Worm (Caenorhabditis elegans) whole organism, L1 larva: ENCODE data around the gene Y116A8C.40.
A peak's percentile ranks its signal among the peaks of the same experiment; 100 is the strongest.

ENCODE experiments used
- C16A3.4 ChIP-seq: fragments of 150-350 bp; optimal IDR thresholded peaks from 2 replicates; lab custom pipeline; 2014; ENCODE audit warnings: missing biosample characterization, missing genetic modification characterization
- C34B4.2 ChIP-seq: sonication (generic microtip); optimal IDR thresholded peaks from 2 replicates; lab custom pipeline; 2017; ENCODE audit warnings: mild to moderate bottlenecking, missing genetic modification characterization, missing compliant biosample characterization
- Y116A8C.19 ChIP-seq: sonication (generic microtip); optimal IDR thresholded peaks from 2 replicates; lab custom pipeline; 2016; ENCODE audit warnings: missing compliant biosample characterization, missing genetic modification characterization, borderline replicate concordance
- alr-1 ChIP-seq: fragments of 200-800 bp; sonication (Bioruptor generic); optimal IDR thresholded peaks from 2 replicates; lab custom pipeline; 2018; ENCODE audit warnings: borderline replicate concordance, mild to moderate bottlenecking, missing genetic modification characterization, missing compliant biosample characterization
- aly-2 ChIP-seq: fragments of 150-350 bp; optimal IDR thresholded peaks from 2 replicates; lab custom pipeline; 2014; ENCODE audit warnings: missing biosample characterization, missing genetic modification characterization
- blmp-1 ChIP-seq: fragments of 150-350 bp; optimal IDR thresholded peaks from 2 replicates; lab custom pipeline; 2014; ENCODE audit warnings: missing biosample characterization, missing genetic modification characterization
- ceh-8 ChIP-seq: fragments of 200-800 bp; sonication (Bioruptor generic); optimal IDR thresholded peaks from 2 replicates; lab custom pipeline; 2018; ENCODE audit warnings: mild to moderate bottlenecking, missing genetic modification characterization, moderate library complexity, missing compliant biosample characterization
- ceh-82 ChIP-seq, 3 experiments: fragments of 150-350 bp in 1 of 3; sonication (generic microtip) in 2 of 3; optimal IDR thresholded peaks; 2 replicates each; lab custom pipeline; 2014 to 2017; ENCODE audit warnings: missing biosample characterization in 3 of 3, missing genetic modification characterization in 3 of 3
- ceh-90 ChIP-seq: sonication (generic microtip); optimal IDR thresholded peaks from 2 replicates; lab custom pipeline; 2016; ENCODE audit warnings: missing genetic modification characterization, missing compliant biosample characterization
- dpl-1 ChIP-seq, 3 experiments: fragments of 150-350 bp in 2 of 3; sonication (generic microtip) in 1 of 3; optimal IDR thresholded peaks; 2 replicates each; lab custom pipeline; 2014 to 2017; ENCODE audit warnings: missing biosample characterization in 3 of 3, missing genetic modification characterization in 3 of 3, missing genetic modification reagents in 3 of 3
- efl-1 ChIP-seq, 4 experiments: fragments of 150-350 bp; optimal IDR thresholded peaks in 3 of 4; peaks in 1 of 4; 1 replicate in 1 of 4; 2 replicates in 3 of 4; lab custom pipeline; 2014; ENCODE audit warnings: missing biosample characterization in 2 of 4, missing genetic modification characterization in 2 of 4, missing genetic modification reagents in 2 of 4
- elt-2 ChIP-seq: sonication (generic microtip); optimal IDR thresholded peaks from 2 replicates; lab custom pipeline; 2016; ENCODE audit warnings: missing genetic modification characterization, mild to moderate bottlenecking, inconsistent platforms, missing compliant biosample characterization, missing genetic modification reagents
- grh-1 ChIP-seq: fragments of 200-800 bp; sonication (Bioruptor generic); IDR thresholded peaks from 2 replicates; pipeline ENCODE4 v1.3.6; 2022; ENCODE audit warnings: missing genetic modification reagents, missing genetic modification characterization, missing compliant biosample characterization
- isw-1 ChIP-seq: fragments of 200-800 bp; sonication (Bioruptor generic); IDR thresholded peaks from 2 replicates; pipeline ENCODE4 v1.3.6; 2022; ENCODE audit warnings: missing genetic modification characterization, missing compliant biosample characterization
- jun-1 ChIP-seq: fragments of 150-350 bp; optimal IDR thresholded peaks from 2 replicates; lab custom pipeline; 2014; ENCODE audit warnings: missing biosample characterization, missing genetic modification reagents, missing genetic modification characterization
- lin-13 ChIP-seq: fragments of 150-350 bp; optimal IDR thresholded peaks from 2 replicates; lab custom pipeline; 2014; ENCODE audit warnings: missing biosample characterization, missing genetic modification reagents, missing genetic modification characterization
- lin-14 ChIP-seq: fragments of 200-800 bp; sonication (Bioruptor generic); optimal IDR thresholded peaks from 2 replicates; lab custom pipeline; 2018; ENCODE audit warnings: mild to moderate bottlenecking, missing genetic modification characterization, moderate library complexity, missing compliant biosample characterization
- lin-35 ChIP-seq, 2 experiments: fragments of 150-350 bp; optimal IDR thresholded peaks; 2 replicates each; lab custom pipeline; 2014; ENCODE audit warnings: missing biosample characterization in 2 of 2, missing genetic modification characterization in 2 of 2, missing genetic modification reagents in 2 of 2
- lin-39 ChIP-seq: fragments of 150-350 bp; optimal IDR thresholded peaks from 2 replicates; lab custom pipeline; 2014; ENCODE audit warnings: missing biosample characterization, missing genetic modification reagents, missing genetic modification characterization
- lir-3 ChIP-seq: sonication (generic microtip); optimal IDR thresholded peaks from 2 replicates; lab custom pipeline; 2016; ENCODE audit warnings: mild to moderate bottlenecking, missing genetic modification characterization, moderate library complexity, missing compliant biosample characterization; ENCODE audit not compliant: poor library complexity
- mdl-1 ChIP-seq, 2 experiments: fragments of 150-350 bp; optimal IDR thresholded peaks; 2 replicates each; lab custom pipeline; 2014 to 2017; ENCODE audit warnings: missing biosample characterization in 2 of 2, missing genetic modification characterization in 2 of 2, inconsistent platforms in 1 of 2
- mep-1 ChIP-seq: fragments of 150-350 bp; optimal IDR thresholded peaks from 2 replicates; lab custom pipeline; 2014; ENCODE audit warnings: missing biosample characterization, missing genetic modification characterization
- nhr-237 ChIP-seq: fragments of 150-350 bp; optimal IDR thresholded peaks from 2 replicates; lab custom pipeline; 2014; ENCODE audit warnings: missing biosample characterization, missing genetic modification characterization
- nhr-28 ChIP-seq: fragments of 150-350 bp; optimal IDR thresholded peaks from 2 replicates; lab custom pipeline; 2014; ENCODE audit warnings: missing biosample characterization, missing genetic modification characterization
- nhr-71 ChIP-seq: sonication (generic microtip); optimal IDR thresholded peaks from 2 replicates; lab custom pipeline; 2016; ENCODE audit warnings: mild to moderate bottlenecking, missing genetic modification characterization, moderate library complexity, missing compliant biosample characterization
- nhr-84 ChIP-seq: sonication (generic microtip); optimal IDR thresholded peaks from 2 replicates; lab custom pipeline; 2017; ENCODE audit warnings: missing biosample characterization, missing genetic modification characterization
- pqm-1 ChIP-seq: sonication (generic microtip); optimal IDR thresholded peaks from 3 replicates; lab custom pipeline; 2017; ENCODE audit warnings: missing biosample characterization, missing genetic modification characterization
- skn-1 ChIP-seq: fragments of 150-350 bp; optimal IDR thresholded peaks from 2 replicates; lab custom pipeline; 2014; ENCODE audit warnings: missing biosample characterization, missing genetic modification characterization
- snpc-4 ChIP-seq: fragments of 150-350 bp; optimal IDR thresholded peaks from 2 replicates; lab custom pipeline; 2014; ENCODE audit warnings: missing biosample characterization, missing genetic modification characterization
- snu-23 ChIP-seq: sonication (generic microtip); optimal IDR thresholded peaks from 2 replicates; lab custom pipeline; 2016; ENCODE audit warnings: missing genetic modification characterization, missing compliant biosample characterization
- sptf-1 ChIP-seq: fragments of 150-350 bp; optimal IDR thresholded peaks from 2 replicates; lab custom pipeline; 2014; ENCODE audit warnings: missing biosample characterization, missing genetic modification characterization
- sup-37 ChIP-seq: fragments of 200-800 bp; sonication (Bioruptor generic); optimal IDR thresholded peaks from 2 replicates; lab custom pipeline; 2018; ENCODE audit warnings: mild to moderate bottlenecking, missing genetic modification characterization, missing compliant biosample characterization
- swsn-7 ChIP-seq: sonication (generic microtip); optimal IDR thresholded peaks from 2 replicates; lab custom pipeline; 2016; ENCODE audit warnings: missing genetic modification characterization, missing compliant biosample characterization
- unc-62 ChIP-seq: fragments of 150-350 bp; optimal IDR thresholded peaks from 2 replicates; lab custom pipeline; 2014; ENCODE audit warnings: missing biosample characterization, missing genetic modification reagents, missing genetic modification characterization
- unc-98 ChIP-seq: fragments of 200-800 bp; sonication (Bioruptor generic); IDR thresholded peaks from 2 replicates; pipeline ENCODE4 v1.3.6; 2022; ENCODE audit warnings: missing genetic modification characterization, missing compliant biosample characterization
- vab-15 ChIP-seq: sonication (generic microtip); optimal IDR thresholded peaks from 2 replicates; lab custom pipeline; 2017; ENCODE audit warnings: missing genotype, mild to moderate bottlenecking, missing genetic modification characterization, missing compliant biosample characterization
- xbp-1 ChIP-seq: sonication (generic microtip); optimal IDR thresholded peaks from 2 replicates; lab custom pipeline; 2016; ENCODE audit warnings: missing genetic modification characterization, missing compliant biosample characterization
- zag-1 ChIP-seq: fragments of 150-350 bp; optimal IDR thresholded peaks from 2 replicates; lab custom pipeline; 2014; ENCODE audit warnings: missing biosample characterization, missing genetic modification characterization

The Y116A8C.40 gene

DNA sequence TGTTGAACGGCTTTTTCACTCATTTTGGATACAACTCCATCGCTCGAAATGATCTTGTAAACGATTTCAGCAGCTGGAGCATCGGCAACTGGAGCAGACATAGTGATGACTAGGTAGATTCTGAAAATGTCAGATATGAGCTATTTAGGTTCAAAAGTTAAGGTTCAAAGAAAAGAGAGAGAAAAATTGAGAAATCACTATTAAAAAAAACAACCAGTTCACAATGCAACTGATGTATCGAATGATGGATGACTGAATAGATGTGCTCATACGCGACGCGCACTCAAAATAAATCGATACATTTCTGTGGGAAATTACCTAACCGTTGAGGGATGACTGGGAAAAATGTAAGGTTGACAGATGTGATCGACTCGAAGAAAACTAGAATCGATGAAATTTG lies 11.7 kb upstream of the Y116A8C.40 start, which contains the start of gene skr-13:
Gene skr-13, minus strand, starts transcription at position 101 of the 400 bp plus-strand sequence.
- no peak for TF ChIP-seq nhr-84 (tag; lab: Kevin White, UChicago)
- TF ChIP-seq unc-62 (GFP tag; lab: Kevin White, UChicago), result no peak
- no peak for TF ChIP-seq blmp-1
- TF ChIP-seq, all 84 proteins: peak for 0

DNA sequence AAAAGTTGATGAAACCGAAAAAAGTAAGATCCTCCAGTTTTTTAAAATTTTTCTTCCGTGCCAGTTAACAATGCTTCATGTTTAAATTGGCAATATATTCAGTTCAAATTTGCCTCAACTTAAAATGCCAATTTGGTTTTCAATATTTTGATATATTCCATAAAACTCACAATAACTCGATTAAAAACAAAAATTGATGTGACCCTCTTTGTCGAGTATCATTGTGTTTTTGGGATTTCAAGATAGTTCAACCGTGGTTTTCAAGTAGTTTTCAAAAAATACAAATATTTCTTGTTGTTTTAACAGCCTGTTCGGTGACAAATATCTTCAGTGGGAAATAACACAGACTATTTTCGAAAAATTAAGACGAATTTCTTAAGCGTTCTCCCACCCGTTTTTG lies 2.2 kb upstream of the Y116A8C.40 start:
- TF ChIP-seq lin-14 (GFP tag; lab: Kevin White, UChicago) (no peak), xbp-1 (tag; lab: Kevin White, UChicago) (no peak), ceh-82 (tag; optimal IDR thresholded peaks at IDR 0.05; lab: Kevin White, UChicago) (no peak), jun-1 (tag; lab: Kevin White, UChicago) (no peak), nhr-71 (tag; lab: Kevin White, UChicago) (no peak), unc-62 (GFP tag; lab: Kevin White, UChicago) (no peak), blmp-1 (no peak), snpc-4 (tag; lab: Kevin White, UChicago) (no peak), Y116A8C.19 (tag; lab: Kevin White, UChicago) (no peak), zag-1 (tag; lab: Kevin White, UChicago) (no peak), lin-39 (tag; lab: Kevin White, UChicago) (no peak), efl-1 (optimal IDR thresholded peaks at IDR 0.05; lab: Kevin White, UChicago) (no peak), efl-1 (GFP tag; optimal IDR thresholded peaks at IDR 0.05 in 1 of 2; lab: Kevin White, UChicago) (no peak)

DNA sequence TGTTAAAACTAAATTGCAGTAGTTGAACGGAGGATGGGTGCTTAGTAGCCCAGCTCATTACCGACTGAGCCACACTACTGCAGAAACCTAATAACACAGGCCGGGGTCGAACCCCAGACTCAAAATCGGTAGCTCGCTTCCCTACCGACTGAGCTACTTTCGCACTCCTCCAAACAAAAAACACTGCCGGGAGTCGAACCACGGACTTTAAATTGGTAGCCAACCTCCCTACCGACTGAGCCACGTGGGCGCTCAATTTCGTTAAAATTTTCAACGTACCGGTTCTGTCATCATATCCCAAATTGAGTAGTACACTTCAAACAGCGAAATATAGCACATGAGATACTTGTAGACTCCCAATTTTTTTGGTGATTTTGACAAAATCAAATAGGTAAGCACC lies 353 bp downstream of the Y116A8C.40 start:
- TF ChIP-seq nhr-84 (tag; lab: Kevin White, UChicago) (no peak), snu-23 (GFP tag; lab: Kevin White, UChicago) (no peak), xbp-1 (tag; lab: Kevin White, UChicago) (no peak), ceh-82 (tag; optimal IDR thresholded peaks at IDR 0.05; lab: Kevin White, UChicago) (no peak), swsn-7 (no peak), vab-15 (no peak), isw-1 (GFP tag; lab: Robert Waterston, UW) (no peak), unc-98 (GFP tag; lab: Robert Waterston, UW) (no peak), nhr-28 (no peak), efl-1 (optimal IDR thresholded peaks at IDR 0.05; lab: Kevin White, UChicago) (no peak), efl-1 (GFP tag; optimal IDR thresholded peaks at IDR 0.05 in 1 of 2; lab: Kevin White, UChicago) (no peak)

DNA sequence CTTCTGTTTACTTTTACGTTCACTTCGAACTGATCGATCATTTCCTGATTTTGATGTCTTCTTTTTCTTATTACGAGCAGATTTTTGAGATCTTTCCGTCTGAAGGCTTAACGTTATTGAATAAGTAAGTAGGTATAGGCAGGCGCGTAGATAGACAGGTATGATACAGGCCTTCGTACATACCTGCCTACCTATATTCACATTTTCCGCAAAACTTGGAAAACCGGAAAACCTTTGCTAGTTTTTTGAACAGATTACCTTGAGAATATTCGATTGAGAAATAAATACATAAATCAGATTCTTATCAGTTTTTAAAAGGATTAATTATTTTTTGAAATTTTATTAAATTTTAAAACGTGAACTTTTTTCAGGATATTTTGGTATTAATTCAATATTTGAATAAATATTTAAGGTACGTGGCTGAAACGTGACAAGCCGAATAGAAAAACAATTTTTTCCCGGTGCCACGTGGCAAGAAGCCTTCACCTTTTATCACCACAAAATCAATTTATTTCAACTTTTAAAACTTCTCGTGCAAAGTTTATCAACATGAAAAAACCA lies 19.7 kb downstream of the Y116A8C.40 start, which contains the start of the genes Y116A8C.37 and Y116A8C.38:
Gene Y116A8C.37, minus strand, starts transcription at position 101 of the 561 bp plus-strand sequence.
Gene Y116A8C.38, plus strand, starts transcription at position 511 of the 561 bp plus-strand sequence.
- TF ChIP-seq lin-13 (GFP tag; lab: Kevin White, UChicago), result no peak
- no peak for TF ChIP-seq aly-2 (tag; lab: Kevin White, UChicago)
- no peak for TF ChIP-seq C16A3.4
- TF ChIP-seq pqm-1 (tag; lab: Kevin White, UChicago), result no peak
- no peak for TF ChIP-seq elt-2 (tag; lab: Kevin White, UChicago)
- no peak for TF ChIP-seq alr-1 (tag; lab: Kevin White, UChicago)
- TF ChIP-seq sup-37, result no peak

DNA sequence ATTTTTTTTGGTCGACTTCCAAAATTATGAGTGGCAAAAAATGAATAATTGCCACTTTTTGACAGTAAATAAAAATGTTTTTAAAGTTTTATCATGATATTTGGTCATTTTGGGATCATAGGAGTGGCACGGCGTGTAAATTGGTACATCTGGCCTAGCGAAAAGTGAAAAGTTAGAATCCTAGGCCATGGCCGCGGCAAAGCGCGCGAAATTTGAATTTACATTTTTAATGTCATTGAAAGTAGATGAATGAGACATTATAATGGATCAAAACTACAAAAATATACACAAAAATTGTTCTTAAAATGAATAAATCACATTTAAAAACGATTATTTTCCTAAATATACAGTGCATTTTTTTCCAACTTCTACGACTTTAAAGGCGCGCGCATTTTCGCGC lies 24.3 kb downstream of the Y116A8C.40 start:
- TF ChIP-seq efl-1 (optimal IDR thresholded peaks at IDR 0.05; lab: Kevin White, UChicago) (peak; percentile 16 to 50), efl-1 (GFP tag; optimal IDR thresholded peaks at IDR 0.05 in 1 of 2; lab: Kevin White, UChicago) (peak; percentile 60 to 93), zag-1 (tag; lab: Kevin White, UChicago) (no peak), mdl-1 (tag; optimal IDR thresholded peaks at IDR 0.05; lab: Kevin White, UChicago) (no peak), lir-3 (no peak), grh-1 (no peak), nhr-237 (tag; lab: Kevin White, UChicago) (no peak), vab-15 (no peak), elt-2 (tag; lab: Kevin White, UChicago) (no peak), C34B4.2 (no peak), dpl-1 (GFP tag; optimal IDR thresholded peaks at IDR 0.05; lab: Kevin White, UChicago) (peak in 2 of 3 experiments; percentile 39 to 57), lin-35 (GFP tag; optimal IDR thresholded peaks at IDR 0.05; lab: Kevin White, UChicago) (peak in 1 of 2 experiments; percentile 26), ceh-90 (peak; percentile 28), ceh-8 (GFP tag; lab: Kevin White, UChicago) (no peak), C16A3.4 (no peak), skn-1 (tag; lab: Kevin White, UChicago) (no peak), sptf-1 (tag; lab: Kevin White, UChicago) (no peak), mep-1 (tag; lab: Kevin White, UChicago) (no peak)
